Fruit fly (Drosophila melanogaster) whole organism, adult: ENCODE data around the gene stai.

Experiments
- CG14711 ChIP-seq: fragments of 200-800 bp; sonication (Bioruptor generic); optimal IDR thresholded peaks from 2 replicates; lab custom pipeline; 2018; ENCODE audit warnings: missing biosample characterization, mild to moderate bottlenecking, missing genetic modification characterization, moderate library complexity
- CG33017 ChIP-seq: fragments of 200-800 bp; sonication (Bioruptor generic); optimal IDR thresholded peaks from 2 replicates; lab custom pipeline; 2018; ENCODE audit warnings: missing biosample characterization, mild to moderate bottlenecking, missing genetic modification characterization, moderate library complexity
- ovo ChIP-seq: fragments of 200-800 bp; sonication (Bioruptor generic); optimal IDR thresholded peaks from 2 replicates; lab custom pipeline; 2016; ENCODE audit warnings: missing biosample characterization, missing genetic modification characterization

DNA sequence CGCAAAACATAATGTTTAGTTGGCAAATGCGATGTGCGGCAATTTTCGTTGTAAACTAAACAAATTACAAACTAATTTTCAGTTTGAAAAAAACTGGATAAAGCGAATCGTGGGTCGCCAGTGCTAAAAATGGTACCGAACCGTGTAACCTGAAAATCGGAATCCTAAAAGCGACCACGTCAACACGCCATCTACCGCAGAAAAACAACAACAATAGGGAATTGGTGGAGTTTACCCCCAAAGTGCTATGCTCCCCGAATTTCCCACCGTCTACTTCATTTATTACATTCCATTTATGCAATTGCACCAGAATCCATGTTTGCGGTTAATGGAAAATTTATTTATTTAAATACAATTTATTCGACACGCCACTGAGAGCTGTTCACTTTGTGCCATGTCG, 72.8 kb downstream of the stai start:
- TF ChIP-seq CG33017: no peak
- no peak for TF ChIP-seq CG14711 (tag; lab: Kevin White, UChicago)
- TF ChIP-seq ovo (GFP tag; lab: Kevin White, UChicago): no peak
